Worm (Caenorhabditis elegans): Measurements from ENCODE around the gene F41E7.9.

F41E7.9 gene

DNA sequence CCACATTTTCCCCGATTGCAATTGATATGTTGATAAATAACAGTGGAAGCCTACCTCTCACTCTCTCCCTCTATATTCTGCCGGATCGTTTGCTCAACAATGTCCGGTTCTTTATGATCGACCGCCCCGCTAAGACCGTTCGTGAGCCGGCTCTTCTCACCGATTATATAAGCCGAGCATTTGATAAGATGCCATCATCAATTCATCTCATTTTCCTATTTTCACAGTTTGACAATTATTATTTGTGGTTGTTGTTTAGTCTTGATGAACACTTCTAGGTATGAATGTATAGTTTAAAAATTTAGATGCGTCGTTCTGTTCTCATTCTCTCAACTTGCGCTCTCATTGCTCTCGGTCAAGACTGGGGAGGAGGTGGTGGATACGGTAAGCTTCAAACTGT lies 20.3 kb upstream of the F41E7.9 start, which contains the start of gene idpa-3:
idpa-3 (plus strand) TSS at position 301 of the 400 bp plus-strand sequence.
- no peak for TF ChIP-seq unc-62 (GFP tag; optimal IDR thresholded peaks at IDR 0.05)
- no peak for TF ChIP-seq elt-3 (tag; optimal IDR thresholded peaks at IDR 0.05)
- TF ChIP-seq sea-2 (GFP tag; optimal IDR thresholded peaks at IDR 0.05) = no peak
- no peak for TF ChIP-seq tbx-2 (tag; optimal IDR thresholded peaks at IDR 0.05)

DNA sequence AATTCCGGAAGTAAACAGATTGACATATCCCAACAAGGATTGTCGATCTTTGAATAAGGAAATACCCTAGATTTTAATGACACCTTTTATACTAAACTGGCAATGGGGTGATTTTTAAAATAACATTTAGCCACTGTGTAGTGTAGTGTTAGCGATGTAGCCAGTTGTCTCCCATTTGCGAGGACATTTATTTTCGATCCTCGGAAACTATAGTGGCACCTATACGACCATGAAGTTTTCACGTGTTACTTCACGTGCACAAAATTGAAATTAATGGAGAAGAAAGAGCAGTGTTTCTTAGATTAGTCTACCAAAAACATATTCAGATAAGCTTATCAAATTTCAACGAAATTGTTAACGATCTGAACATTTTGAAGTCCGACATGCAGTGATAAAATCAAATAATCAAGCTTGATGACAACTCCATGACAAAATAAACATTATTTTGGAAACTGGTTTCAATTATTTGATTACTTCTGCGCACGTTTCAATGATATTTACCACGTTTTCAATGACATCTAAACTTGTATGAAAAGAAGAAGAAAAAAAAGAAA lies 17.6 kb upstream of the F41E7.9 start, which contains the start of gene R07E3.4:
R07E3.4 (minus strand) TSS at position 51 of the 554 bp plus-strand sequence.
- peak; percentile 13 for TF ChIP-seq pha-4 (tag; optimal IDR thresholded peaks at IDR 0.05)
- no peak for TF ChIP-seq jun-1 (tag; optimal IDR thresholded peaks at IDR 0.05)
- TF ChIP-seq mml-1 (tag; optimal IDR thresholded peaks at IDR 0.05) = peak; percentile 83
- peak; percentile 80 for TF ChIP-seq elt-2 (tag; optimal IDR thresholded peaks at IDR 0.05)
- TF ChIP-seq nhr-67 (tag; optimal IDR thresholded peaks at IDR 0.05) = no peak
- peak; percentile 82 for TF ChIP-seq pqm-1 (tag; optimal IDR thresholded peaks at IDR 0.05)
- no peak for TF ChIP-seq R02D3.7 (tag; optimal IDR thresholded peaks at IDR 0.05)
- TF ChIP-seq unc-39 (tag; optimal IDR thresholded peaks at IDR 0.05) = no peak
- no peak for TF ChIP-seq nhr-28 (tag; optimal IDR thresholded peaks at IDR 0.05)
- peak; percentile 75 for TF ChIP-seq nhr-11 (tag; optimal IDR thresholded peaks at IDR 0.05)
- no peak for TF ChIP-seq lin-15B (tag; optimal IDR thresholded peaks at IDR 0.05)

DNA sequence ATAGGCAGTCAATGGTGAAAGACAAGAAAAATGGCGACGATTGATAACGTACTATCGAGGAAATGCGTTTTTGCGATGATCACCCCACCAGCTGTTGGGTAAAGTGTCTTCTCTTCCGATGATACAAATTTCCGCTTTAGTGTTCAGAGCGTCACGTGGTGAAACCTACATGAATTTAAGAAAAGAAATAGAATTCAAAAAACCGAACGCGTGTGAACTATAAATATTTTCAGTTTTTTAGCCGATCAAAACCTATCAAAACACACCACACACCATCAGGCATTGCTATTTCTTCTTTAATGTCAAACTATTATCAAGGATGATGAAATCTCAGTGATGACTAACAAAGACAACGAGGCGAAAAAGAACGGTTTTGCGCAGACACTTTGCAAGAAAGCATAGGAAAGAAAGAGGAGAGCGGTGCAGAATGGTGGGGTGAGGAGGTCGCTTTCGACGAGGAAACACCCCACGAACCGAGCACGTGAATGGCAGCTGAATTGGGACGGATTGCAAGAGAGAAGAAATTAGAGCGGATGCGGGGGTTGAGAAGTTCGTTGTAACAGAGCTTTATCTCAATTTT lies 16.3 kb upstream of the F41E7.9 start:
- no peak for TF ChIP-seq daf-12 (tag; optimal IDR thresholded peaks at IDR 0.05)
- TF ChIP-seq ama-1 (optimal IDR thresholded peaks at IDR 0.05) = no peak
- TF ChIP-seq fkh-10 (GFP tag; optimal IDR thresholded peaks at IDR 0.05) = no peak
- peak; percentile 35 for TF ChIP-seq nfya-1 (tag; optimal IDR thresholded peaks at IDR 0.05; ENCODE audit: insufficient read depth)
- peak; percentile 30 for TF ChIP-seq mdl-1 (tag; optimal IDR thresholded peaks at IDR 0.05)
- TF ChIP-seq mml-1 (tag; optimal IDR thresholded peaks at IDR 0.05) = peak; percentile 91
- TF ChIP-seq ztf-4 (tag; optimal IDR thresholded peaks at IDR 0.05) = no peak
- TF ChIP-seq sea-2 (GFP tag; optimal IDR thresholded peaks at IDR 0.05) = no peak
- TF ChIP-seq snpc-4 (tag; optimal IDR thresholded peaks at IDR 0.05) = no peak
- no peak for TF ChIP-seq nhr-76 (tag; optimal IDR thresholded peaks at IDR 0.05)
- TF ChIP-seq nhr-43 (tag; optimal IDR thresholded peaks at IDR 0.05; ENCODE audit: poor library complexity, severe bottlenecking) = peak; percentile 31
- no peak for TF ChIP-seq R02D3.7 (tag; optimal IDR thresholded peaks at IDR 0.05)
- TF ChIP-seq zag-1 (tag; optimal IDR thresholded peaks at IDR 0.05) = no peak
- peak; percentile 42 for TF ChIP-seq nhr-25 (tag; optimal IDR thresholded peaks at IDR 0.05)
- no peak for TF ChIP-seq nhr-77 (tag; optimal IDR thresholded peaks at IDR 0.05)
- no peak for TF ChIP-seq nhr-237 (tag; optimal IDR thresholded peaks at IDR 0.05)
- no peak for TF ChIP-seq ceh-16 (tag; optimal IDR thresholded peaks at IDR 0.05)
- TF ChIP-seq unc-39 (tag; optimal IDR thresholded peaks at IDR 0.05) = no peak
- TF ChIP-seq ztf-11 (tag; optimal IDR thresholded peaks at IDR 0.05) = no peak
- peak; percentile 70 for TF ChIP-seq nhr-23 (tag; optimal IDR thresholded peaks at IDR 0.05)
- TF ChIP-seq pqm-1 (tag; optimal IDR thresholded peaks at IDR 0.05) = peak; percentile 63
- TF ChIP-seq skn-1 (tag; optimal IDR thresholded peaks at IDR 0.05) = no peak
- TF ChIP-seq jun-1 (tag; optimal IDR thresholded peaks at IDR 0.05) = peak; percentile 14
- no peak for TF ChIP-seq egl-27 (tag; optimal IDR thresholded peaks at IDR 0.05)
- no peak for TF ChIP-seq egl-5 (tag; optimal IDR thresholded peaks at IDR 0.05)
- TF ChIP-seq nhr-28 (tag; optimal IDR thresholded peaks at IDR 0.05) = no peak
- TF ChIP-seq elt-1 (tag; optimal IDR thresholded peaks at IDR 0.05) = no peak
- no peak for TF ChIP-seq hmg-11 (tag; optimal IDR thresholded peaks at IDR 0.05)
- TF ChIP-seq lin-15B (tag; optimal IDR thresholded peaks at IDR 0.05) = no peak
- TF ChIP-seq aly-2 (tag; optimal IDR thresholded peaks at IDR 0.05) = no peak
- no peak for TF ChIP-seq nhr-11 (tag; optimal IDR thresholded peaks at IDR 0.05)
- no peak for TF ChIP-seq lsy-12 (tag; optimal IDR thresholded peaks at IDR 0.05)
- TF ChIP-seq elt-3 (tag; optimal IDR thresholded peaks at IDR 0.05) = peak in 1 of 3 experiments; percentile 16
- no peak for TF ChIP-seq tbx-2 (tag; optimal IDR thresholded peaks at IDR 0.05)
- TF ChIP-seq fkh-2 (tag; optimal IDR thresholded peaks at IDR 0.05) = no peak
- no peak for TF ChIP-seq ZK546.5 (tag; optimal IDR thresholded peaks at IDR 0.05)
- peak; percentile 42 for TF ChIP-seq lin-39 (tag; optimal IDR thresholded peaks at IDR 0.05)
- TF ChIP-seq pha-4 (tag; optimal IDR thresholded peaks at IDR 0.05) = peak; percentile 44
- no peak for TF ChIP-seq ceh-82 (tag; optimal IDR thresholded peaks at IDR 0.05)
- peak; percentile 85 for TF ChIP-seq elt-2 (tag; optimal IDR thresholded peaks at IDR 0.05)
- TF ChIP-seq fos-1 (tag; optimal IDR thresholded peaks at IDR 0.05) = no peak
- no peak for TF ChIP-seq ceh-28 (tag; optimal IDR thresholded peaks at IDR 0.05)
- no peak for TF ChIP-seq unc-62 (GFP tag; optimal IDR thresholded peaks at IDR 0.05)
- no peak for TF ChIP-seq nhr-67 (tag; optimal IDR thresholded peaks at IDR 0.05)
- no peak for TF ChIP-seq ceh-9 (tag; optimal IDR thresholded peaks at IDR 0.05)
- no peak for TF ChIP-seq nhr-12 (tag; optimal IDR thresholded peaks at IDR 0.05)
- TF ChIP-seq eor-1 (tag; optimal IDR thresholded peaks at IDR 0.05) = no peak

Measured in whole organism, L3 larva.